Worm (Caenorhabditis elegans): Measurements from ENCODE around the gene F25B4.8.
A peak's percentile ranks its signal among the peaks of the same experiment; 100 is the strongest.

Gene F25B4.8

ce11 chrV:5712652-5713051, 21.1 kb upstream of the F25B4.8 start, which contains the start of gene gcst-1 (continued):
- TF ChIP-seq nhr-71 (tag; optimal IDR thresholded peaks at IDR 0.05) (peak; percentile 10), tlp-1 (tag; optimal IDR thresholded peaks at IDR 0.05) (no peak), nhr-237 (tag; optimal IDR thresholded peaks at IDR 0.05) (no peak), egl-13 (tag; optimal IDR thresholded peaks at IDR 0.05) (no peak), lir-3 (tag; optimal IDR thresholded peaks at IDR 0.05; ENCODE audit: poor library complexity) (no peak), nhr-11 (tag; optimal IDR thresholded peaks at IDR 0.05) (no peak), hlh-4 (tag; optimal IDR thresholded peaks at IDR 0.05) (no peak), lin-14 (GFP tag; optimal IDR thresholded peaks at IDR 0.05) (no peak), pax-3 (tag; optimal IDR thresholded peaks at IDR 0.05) (no peak)

DNA sequence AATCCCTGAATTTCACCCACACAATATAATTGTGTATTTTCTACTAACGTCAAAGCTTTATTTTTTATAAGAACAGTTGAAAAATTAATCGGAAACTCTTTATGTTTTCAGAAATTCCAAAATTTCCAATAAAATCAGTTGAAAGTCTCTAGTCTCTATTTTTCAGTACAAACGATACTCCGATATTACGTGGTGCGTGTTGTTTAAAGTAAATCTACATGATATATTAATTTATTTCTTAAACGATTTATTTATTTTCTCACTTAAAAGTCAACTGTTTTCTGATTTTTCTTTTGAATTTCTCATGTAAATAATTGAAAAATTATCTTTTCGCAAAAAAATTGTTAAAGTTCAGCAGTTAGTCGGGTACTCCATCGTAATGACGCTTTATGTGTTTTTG, 20.7 kb upstream of the F25B4.8 start:
- TF ChIP-seq efl-1 (optimal IDR thresholded peaks at IDR 0.05) (peak in 1 of 2 experiments; percentile 9), efl-1 (GFP tag; optimal IDR thresholded peaks at IDR 0.05 in 1 of 2) (peak; percentile 18 to 72), pax-3 (tag; optimal IDR thresholded peaks at IDR 0.05) (no peak), lsy-2 (tag; optimal IDR thresholded peaks at IDR 0.05) (peak; percentile 18 to 29)

- TF ChIP-seq fkh-8 (tag; optimal IDR thresholded peaks at IDR 0.05) (peak; percentile 31), nhr-47 (tag; optimal IDR thresholded peaks at IDR 0.05) (no peak), ztf-11 (tag; optimal IDR thresholded peaks at IDR 0.05) (no peak), efl-1 (optimal IDR thresholded peaks at IDR 0.05) (no peak), efl-1 (GFP tag; optimal IDR thresholded peaks at IDR 0.05 in 1 of 2) (peak in 1 of 2 experiments; percentile 81), lin-13 (GFP tag; optimal IDR thresholded peaks at IDR 0.05) (no peak), nhr-71 (tag; optimal IDR thresholded peaks at IDR 0.05) (peak; percentile 32), hlh-4 (tag; optimal IDR thresholded peaks at IDR 0.05) (peak; percentile 77), dsc-1 (tag; optimal IDR thresholded peaks at IDR 0.05) (no peak)
These were observed 16.8 kb upstream of the F25B4.8 start for ce11 chrV:5708331-5708730.

DNA sequence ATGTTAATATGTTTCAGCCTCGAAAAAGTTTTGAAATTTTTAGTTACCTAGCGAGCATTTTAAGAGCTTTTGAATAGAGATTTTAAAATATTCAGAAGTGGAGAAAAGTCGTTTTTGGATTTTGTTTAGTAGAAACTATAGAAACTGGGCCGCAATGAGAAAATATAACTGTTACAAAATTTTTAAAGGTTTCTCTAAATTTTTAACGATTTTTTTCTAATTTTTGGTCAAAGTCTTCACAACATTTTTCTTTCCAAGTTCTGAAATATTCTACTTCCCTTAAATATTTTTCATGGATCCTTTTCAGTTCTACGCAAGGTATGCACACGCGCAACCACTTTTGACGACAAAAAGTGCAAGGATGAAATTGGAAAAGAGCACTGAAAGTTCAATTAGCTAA, 14.0 kb upstream of the F25B4.8 start, which contains the start of gene peli-1:
TSS of gene peli-1 (plus strand) at position 301 of the 400 bp plus-strand sequence.
- TF ChIP-seq fkh-10 (GFP tag; optimal IDR thresholded peaks at IDR 0.05) (no peak), snu-23 (GFP tag; optimal IDR thresholded peaks at IDR 0.05) (no peak), hlh-17 (GFP tag; optimal IDR thresholded peaks at IDR 0.05; ENCODE audit: borderline replicate concordance) (no peak), C04F5.9 (tag; optimal IDR thresholded peaks at IDR 0.05) (no peak)

ce11 chrV:5704467-5704866, 13.0 kb upstream of the F25B4.8 start:
- TF ChIP-seq nhr-71 (tag; optimal IDR thresholded peaks at IDR 0.05), result peak; percentile 66
- no peak for TF ChIP-seq unc-130 (tag; optimal IDR thresholded peaks at IDR 0.05)
- TF ChIP-seq aha-1 (tag; optimal IDR thresholded peaks at IDR 0.05), result no peak
- no peak for TF ChIP-seq pqm-1 (tag; optimal IDR thresholded peaks at IDR 0.05)
- TF ChIP-seq fkh-8 (tag; optimal IDR thresholded peaks at IDR 0.05), result peak; percentile 85
- 0 out of 2 replicates have a peak, but pooled peaks have one; percentile 12 for TF ChIP-seq nhr-19 (GFP tag; conservative IDR thresholded peaks at IDR 0.05)
- TF ChIP-seq nhr-47 (tag; optimal IDR thresholded peaks at IDR 0.05), result peak; percentile 37
- peak; percentile 91 for TF ChIP-seq dsc-1 (tag; optimal IDR thresholded peaks at IDR 0.05)
- TF ChIP-seq snu-23 (GFP tag; optimal IDR thresholded peaks at IDR 0.05), result no peak
- peak; percentile 11 for TF ChIP-seq fos-1 (tag; optimal IDR thresholded peaks at IDR 0.05)
- peak; percentile 73 for TF ChIP-seq pax-3 (tag; optimal IDR thresholded peaks at IDR 0.05)
- peak; percentile 43 for TF ChIP-seq sox-4 (tag; optimal IDR thresholded peaks at IDR 0.05)
- TF ChIP-seq egl-13 (tag; optimal IDR thresholded peaks at IDR 0.05), result peak; percentile 24

DNA sequence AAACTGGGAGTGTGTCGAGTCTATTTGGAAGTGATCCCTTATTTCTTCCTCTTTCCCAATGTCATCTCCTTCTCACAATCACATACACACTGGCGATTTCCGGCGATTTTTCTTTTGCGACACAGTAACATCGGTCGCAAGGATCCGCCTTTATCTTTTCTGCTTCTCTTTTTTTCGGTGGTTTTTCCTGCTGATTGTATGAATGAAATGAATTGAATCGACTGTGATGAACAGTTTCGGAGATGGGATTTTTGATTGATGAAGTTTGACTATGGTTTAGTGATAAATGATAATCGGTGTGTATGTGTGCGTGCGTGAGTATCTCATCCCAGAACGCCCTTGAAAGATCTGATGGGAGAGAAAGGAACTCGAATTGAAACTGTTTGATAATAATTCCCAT, 9.6 kb upstream of the F25B4.8 start:
- TF ChIP-seq unc-30 (tag; optimal IDR thresholded peaks at IDR 0.05), result no peak
- no peak for TF ChIP-seq lin-35 (GFP tag; optimal IDR thresholded peaks at IDR 0.05)
- no peak for TF ChIP-seq mep-1 (tag; optimal IDR thresholded peaks at IDR 0.05)
- TF ChIP-seq blmp-1 (tag; optimal IDR thresholded peaks at IDR 0.05), result peak; percentile 84
- TF ChIP-seq lin-14 (GFP tag; optimal IDR thresholded peaks at IDR 0.05), result peak; percentile 61
- TF ChIP-seq nhr-71 (tag; optimal IDR thresholded peaks at IDR 0.05), result peak; percentile 28
- TF ChIP-seq fos-1 (tag; optimal IDR thresholded peaks at IDR 0.05), result no peak
- no peak for TF ChIP-seq ceh-88 (GFP tag; IDR thresholded peaks at IDR 0.05)
- TF ChIP-seq fkh-10 (GFP tag; optimal IDR thresholded peaks at IDR 0.05), result no peak
- peak; percentile 11 for TF ChIP-seq nhr-19 (GFP tag; conservative IDR thresholded peaks at IDR 0.05)
- TF ChIP-seq elt-3 (tag; optimal IDR thresholded peaks at IDR 0.05), result peak in 3 of 6 experiments; percentile 39 to 84 (median 62)
- no peak for TF ChIP-seq nhr-85 (tag)
- no peak for TF ChIP-seq sup-37 (GFP tag; optimal IDR thresholded peaks at IDR 0.05)
- no peak for TF ChIP-seq nhr-237 (tag; optimal IDR thresholded peaks at IDR 0.05)
- TF ChIP-seq nhr-47 (tag; optimal IDR thresholded peaks at IDR 0.05), result peak; percentile 38
- peak; percentile 13 to 36 for TF ChIP-seq lsy-2 (tag; optimal IDR thresholded peaks at IDR 0.05)
- peak; percentile 36 for TF ChIP-seq nhr-90 (tag; optimal IDR thresholded peaks at IDR 0.05; ENCODE audit: poor library complexity)
- no peak for TF ChIP-seq nhr-12 (tag; optimal IDR thresholded peaks at IDR 0.05)
- peak; percentile 77 for TF ChIP-seq ama-1 (optimal IDR thresholded peaks at IDR 0.05)
- no peak for TF ChIP-seq snpc-4 (tag; optimal IDR thresholded peaks at IDR 0.05)
- no peak for TF ChIP-seq efl-1 (optimal IDR thresholded peaks at IDR 0.05)
- peak in 1 of 2 experiments; percentile 69 for TF ChIP-seq efl-1 (GFP tag; optimal IDR thresholded peaks at IDR 0.05 in 1 of 2)
- TF ChIP-seq hpl-2 (GFP tag; optimal IDR thresholded peaks at IDR 0.05), result no peak
- TF ChIP-seq ztf-4 (tag; optimal IDR thresholded peaks at IDR 0.05), result peak; percentile 8
